Worm (Caenorhabditis elegans) whole organism, mixed stage, embryonic: Measurements from ENCODE around the gene C30H6.8.

Experiments
- M03D4.4 ChIP-seq: sonication (generic microtip); optimal IDR thresholded peaks from 2 replicates; lab custom pipeline; 2017; ENCODE audit warnings: mild to moderate bottlenecking, missing genetic modification characterization, missing compliant biosample characterization
- bed-3 ChIP-seq: fragments of 200-800 bp; sonication (Bioruptor generic); optimal IDR thresholded peaks from 3 replicates; lab custom pipeline; 2018; ENCODE audit warnings: mild to moderate bottlenecking, missing genetic modification characterization, moderate library complexity, missing compliant biosample characterization
- ceh-39 ChIP-seq: fragments of 150-350 bp; optimal IDR thresholded peaks from 2 replicates; lab custom pipeline; 2014; ENCODE audit warnings: missing biosample characterization, missing genetic modification characterization
- ceh-43 ChIP-seq: fragments of 200-800 bp; sonication (Bioruptor generic); optimal IDR thresholded peaks from 2 replicates; lab custom pipeline; 2018; ENCODE audit warnings: mild to moderate bottlenecking, missing genetic modification characterization, moderate library complexity, missing compliant biosample characterization
- ceh-83 ChIP-seq: fragments of 200-800 bp; sonication (Bioruptor generic); optimal IDR thresholded peaks from 2 replicates; lab custom pipeline; 2018; ENCODE audit warnings: mild to moderate bottlenecking, missing genetic modification characterization, missing compliant biosample characterization
- drap-1 ChIP-seq: fragments of 200-800 bp; sonication (Bioruptor generic); optimal IDR thresholded peaks from 3 replicates; lab custom pipeline; 2018; ENCODE audit warnings: mild to moderate bottlenecking, missing genetic modification characterization, missing compliant biosample characterization
- elt-1 ChIP-seq: sonication (generic microtip); optimal IDR thresholded peaks from 2 replicates; lab custom pipeline; 2017; ENCODE audit warnings: missing genetic modification characterization, mild to moderate bottlenecking, missing compliant biosample characterization, antibody characterized with exemption, moderate library complexity, borderline replicate concordance; ENCODE audit not compliant: insufficient read depth
- flh-1 ChIP-seq: fragments of 200-800 bp; sonication (Bioruptor generic); optimal IDR thresholded peaks from 2 replicates; lab custom pipeline; 2018; ENCODE audit warnings: mild to moderate bottlenecking, missing genetic modification characterization, moderate library complexity, missing compliant biosample characterization
- ham-2 ChIP-seq: fragments of 200-800 bp; sonication (Bioruptor generic); optimal IDR thresholded peaks from 2 replicates; lab custom pipeline; 2018; ENCODE audit warnings: mild to moderate bottlenecking, missing genetic modification characterization, missing compliant biosample characterization
- lin-13 ChIP-seq: fragments of 150-350 bp; optimal IDR thresholded peaks from 2 replicates; lab custom pipeline; 2014; ENCODE audit warnings: missing biosample characterization, missing genetic modification characterization
- lsy-2 ChIP-seq: fragments of 150-350 bp; optimal IDR thresholded peaks from 2 replicates; lab custom pipeline; 2014; ENCODE audit warnings: missing biosample characterization, missing genetic modification characterization
- mab-5 ChIP-seq: fragments of 150-350 bp; optimal IDR thresholded peaks from 2 replicates; lab custom pipeline; 2014; ENCODE audit warnings: missing biosample characterization, missing genetic modification characterization
- mep-1 ChIP-seq: fragments of 150-350 bp; optimal IDR thresholded peaks from 2 replicates; lab custom pipeline; 2017; ENCODE audit warnings: missing biosample characterization, missing genetic modification reagents, missing genetic modification characterization, inconsistent platforms
- nhr-12 ChIP-seq: fragments of 150-350 bp; optimal IDR thresholded peaks from 2 replicates; lab custom pipeline; 2014; ENCODE audit warnings: missing biosample characterization, missing genetic modification characterization
- nhr-2 ChIP-seq: fragments of 150-350 bp; optimal IDR thresholded peaks from 2 replicates; lab custom pipeline; 2014; ENCODE audit warnings: missing biosample characterization, missing genetic modification characterization
- nhr-237 ChIP-seq: fragments of 150-350 bp; optimal IDR thresholded peaks from 2 replicates; lab custom pipeline; 2014; ENCODE audit warnings: missing biosample characterization, missing genetic modification characterization
- nhr-28 ChIP-seq: fragments of 150-350 bp; optimal IDR thresholded peaks from 2 replicates; lab custom pipeline; 2014; ENCODE audit warnings: missing biosample characterization, missing genetic modification characterization
- nhr-76 ChIP-seq: sonication (generic microtip); optimal IDR thresholded peaks from 2 replicates; lab custom pipeline; 2017; ENCODE audit warnings: missing biosample characterization, missing genetic modification characterization
- pha-4 ChIP-seq: fragments of 150-350 bp; optimal IDR thresholded peaks from 2 replicates; lab custom pipeline; 2018; ENCODE audit warnings: missing biosample characterization, missing genetic modification reagents, missing genetic modification characterization
- sem-2 ChIP-seq: fragments of 200-800 bp; sonication (Bioruptor generic); optimal IDR thresholded peaks from 2 replicates; lab custom pipeline; 2018; ENCODE audit warnings: mild to moderate bottlenecking, missing genetic modification characterization, missing compliant biosample characterization
- snpc-4 ChIP-seq: fragments of 150-350 bp; optimal IDR thresholded peaks from 2 replicates; lab custom pipeline; 2014; ENCODE audit warnings: missing biosample characterization, missing genetic modification characterization
- sptf-1 ChIP-seq: sonication (generic microtip); optimal IDR thresholded peaks from 2 replicates; lab custom pipeline; 2017; ENCODE audit warnings: mild to moderate bottlenecking, missing genetic modification characterization, moderate library complexity, missing compliant biosample characterization
- tbx-8 ChIP-seq: fragments of 200-800 bp; sonication (Bioruptor generic); optimal IDR thresholded peaks from 2 replicates; lab custom pipeline; 2018; ENCODE audit warnings: mild to moderate bottlenecking, missing genetic modification characterization, moderate library complexity, missing compliant biosample characterization
- unc-120 ChIP-seq: sonication (generic microtip); optimal IDR thresholded peaks from 2 replicates; lab custom pipeline; 2017; ENCODE audit warnings: missing genetic modification characterization, missing compliant biosample characterization; ENCODE audit not compliant: poor library complexity, severe bottlenecking
- unc-62 ChIP-seq: fragments of 150-350 bp; optimal IDR thresholded peaks from 2 replicates; lab custom pipeline; 2014; ENCODE audit warnings: missing biosample characterization, missing genetic modification reagents, missing genetic modification characterization
- zip-8 ChIP-seq: fragments of 150-350 bp; optimal IDR thresholded peaks from 2 replicates; lab custom pipeline; 2014; ENCODE audit warnings: missing biosample characterization, missing genetic modification characterization

Gene C30H6.8

DNA sequence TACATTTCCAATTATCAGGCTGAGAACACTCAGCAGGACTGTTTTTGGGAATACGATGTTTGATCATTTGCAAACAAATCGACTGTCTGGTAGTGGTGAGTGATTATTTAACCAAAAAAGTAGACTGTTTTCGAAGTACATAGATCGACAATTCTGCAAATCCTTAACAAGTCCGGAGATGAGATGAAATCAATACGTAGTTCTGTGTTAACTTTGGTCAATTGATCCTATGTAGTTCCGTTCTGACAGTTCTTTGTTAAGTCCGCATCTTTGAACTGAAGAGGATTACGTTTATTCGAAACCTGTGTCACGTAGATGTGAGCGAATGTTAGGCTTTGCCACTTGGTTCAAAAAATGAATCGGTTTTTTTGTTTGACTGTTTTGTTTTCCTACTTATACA, 30.5 kb upstream of the C30H6.8 start, which contains the start of gene clec-199:
Gene clec-199 (plus strand): TSS at position 301 of the 400 bp plus-strand sequence.
- TF ChIP-seq ceh-39 (tag; lab: Kevin White, UChicago) (no peak), pha-4 (no peak), nhr-76 (tag; lab: Kevin White, UChicago) (no peak), ceh-83 (GFP tag; lab: Kevin White, UChicago) (no peak), nhr-12 (tag; lab: Kevin White, UChicago) (no peak), ham-2 (GFP tag; lab: Kevin White, UChicago) (no peak)

DNA sequence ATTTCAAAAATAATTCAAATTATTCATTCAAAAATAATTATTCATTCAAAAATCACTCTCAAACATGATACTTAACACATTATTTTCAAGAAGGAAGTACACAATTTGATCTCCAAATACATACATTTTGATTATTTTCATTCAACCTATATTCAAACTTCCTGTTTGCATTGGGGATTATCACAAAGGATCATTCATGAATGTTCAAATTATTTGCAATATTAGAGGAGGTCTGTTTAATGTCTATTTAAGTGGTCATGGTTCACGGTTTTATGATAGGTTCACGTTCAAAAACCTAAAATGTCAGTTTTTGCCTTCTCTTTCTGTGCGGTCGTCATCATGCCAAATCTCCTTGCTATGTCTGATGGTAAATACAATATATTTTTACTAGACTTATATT, 21.0 kb upstream of the C30H6.8 start, which contains the start of gene clec-202:
Gene clec-202 (plus strand): TSS at position 301 of the 400 bp plus-strand sequence.
- TF ChIP-seq zip-8 (tag; lab: Kevin White, UChicago) (no peak), unc-120 (no peak), nhr-28 (tag; lab: Kevin White, UChicago) (no peak), pha-4 (no peak), unc-62 (GFP tag; lab: Kevin White, UChicago) (no peak), ceh-43 (GFP tag; lab: Kevin White, UChicago) (no peak), nhr-12 (tag; lab: Kevin White, UChicago) (no peak), sptf-1 (tag; lab: Kevin White, UChicago) (no peak), bed-3 (GFP tag; lab: Kevin White, UChicago) (no peak), ham-2 (GFP tag; lab: Kevin White, UChicago) (no peak)

DNA sequence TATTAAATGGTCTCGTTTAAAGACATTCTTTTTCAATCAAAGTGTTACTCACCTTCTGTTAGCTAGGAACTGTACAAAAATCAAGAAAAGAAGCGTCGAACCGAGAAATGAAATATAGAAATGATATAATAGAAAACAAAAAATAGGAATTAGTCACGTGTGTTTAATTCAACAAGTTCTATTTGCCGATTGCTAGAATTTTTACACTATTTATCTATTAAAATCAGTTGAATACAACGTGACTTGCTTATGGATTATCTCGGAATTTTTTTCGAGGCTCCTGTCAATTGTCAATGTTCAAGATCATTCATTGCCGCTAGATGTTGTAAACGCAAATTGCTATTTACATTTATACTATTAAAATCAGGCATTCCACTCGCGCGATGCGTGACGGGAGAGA, 14.8 kb upstream of the C30H6.8 start, which contains the start of gene zipt-17:
Gene zipt-17 (minus strand): TSS at position 101 of the 400 bp plus-strand sequence.
- no peak for TF ChIP-seq M03D4.4
- TF ChIP-seq mab-5 (tag; lab: Kevin White, UChicago), result no peak
- no peak for TF ChIP-seq snpc-4
- no peak for TF ChIP-seq elt-1 (tag; lab: Kevin White, UChicago)
- TF ChIP-seq mep-1 (tag; lab: Kevin White, UChicago), result no peak
- TF ChIP-seq lsy-2 (tag; lab: Kevin White, UChicago), result no peak
- no peak for TF ChIP-seq sem-2
- TF ChIP-seq nhr-76 (tag; lab: Kevin White, UChicago), result no peak

DNA sequence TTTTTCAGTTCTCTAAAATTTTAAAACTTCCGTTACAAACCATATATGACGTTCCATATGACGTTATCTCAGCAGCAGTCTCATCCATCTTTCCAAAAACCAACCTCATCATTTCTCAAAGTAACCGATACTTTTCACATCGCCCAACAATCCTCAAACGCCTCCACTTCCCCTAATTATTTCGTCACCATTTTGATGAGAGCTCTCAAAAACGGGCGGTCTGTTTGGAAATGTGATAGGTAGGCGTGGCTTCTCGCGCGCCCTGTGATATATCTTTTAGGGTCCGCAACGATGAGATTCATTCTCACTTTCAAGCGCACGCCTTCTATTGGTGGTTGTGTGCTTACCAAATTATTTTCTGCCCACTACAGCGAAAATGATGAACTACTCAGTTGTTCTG, 13.8 kb upstream of the C30H6.8 start, which contains the start of gene trh-1:
Gene trh-1 (plus strand): TSS at position 301 of the 400 bp plus-strand sequence.
- TF ChIP-seq tbx-8 (GFP tag; lab: Kevin White, UChicago) (no peak), nhr-28 (tag; lab: Kevin White, UChicago) (no peak)

DNA sequence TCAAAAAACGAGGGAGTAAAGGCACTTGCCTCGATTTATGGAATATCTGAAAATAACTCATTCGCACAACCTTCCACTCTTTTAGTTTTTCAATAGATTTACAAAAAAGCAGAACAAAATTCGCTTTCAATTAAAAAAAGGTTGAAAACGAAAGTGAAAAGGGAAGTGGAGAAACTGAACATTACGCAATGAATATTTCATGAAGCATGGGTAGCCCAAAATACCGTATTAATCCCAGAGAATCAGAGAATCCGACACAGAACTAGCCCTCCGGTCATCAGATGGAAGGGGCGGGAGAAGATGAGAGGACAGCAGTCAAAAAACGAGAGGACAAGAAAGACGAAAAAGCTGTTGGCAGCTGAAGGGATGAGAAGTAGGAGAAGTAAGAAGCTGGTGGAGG, 10.7 kb upstream of the C30H6.8 start, which contains the start of gene C30H6.5:
Gene C30H6.5 (plus strand): TSS at position 301 of the 400 bp plus-strand sequence.
- TF ChIP-seq zip-8 (tag; lab: Kevin White, UChicago), result peak; percentile 7
- no peak for TF ChIP-seq tbx-8 (GFP tag; lab: Kevin White, UChicago)
- TF ChIP-seq, all 35 proteins: peak for 1

DNA sequence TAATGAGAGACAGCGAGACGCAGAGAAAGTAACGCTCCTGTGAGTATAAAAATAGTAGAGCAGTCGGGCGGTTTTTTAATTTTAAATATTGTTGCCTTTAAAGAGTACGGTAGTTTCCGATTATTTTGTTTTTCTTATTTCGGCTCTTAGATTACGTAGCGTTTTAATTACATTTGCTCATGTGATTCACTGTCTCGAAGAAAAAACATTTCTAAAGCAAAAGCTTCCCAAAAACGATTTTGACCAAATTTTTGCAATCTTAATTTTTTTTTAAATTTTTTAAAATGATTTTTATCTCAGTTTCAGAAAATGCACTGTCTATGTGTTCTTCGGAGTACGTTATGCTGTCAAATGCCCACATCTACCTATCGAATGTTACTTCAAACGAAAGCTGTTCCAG, 6.0 kb upstream of the C30H6.8 start, which contains the start of gene haf-1:
Gene haf-1 (plus strand): TSS at position 301 of the 400 bp plus-strand sequence.
- TF ChIP-seq sem-2 (no peak), drap-1 (GFP tag; lab: Kevin White, UChicago) (no peak), mep-1 (tag; lab: Kevin White, UChicago) (no peak), M03D4.4 (no peak), ham-2 (GFP tag; lab: Kevin White, UChicago) (no peak), zip-8 (tag; lab: Kevin White, UChicago) (no peak), lsy-2 (tag; lab: Kevin White, UChicago) (no peak), lin-13 (tag; lab: Kevin White, UChicago) (no peak), flh-1 (no peak), ceh-39 (tag; lab: Kevin White, UChicago) (no peak), unc-62 (GFP tag; lab: Kevin White, UChicago) (no peak), nhr-237 (tag; lab: Kevin White, UChicago) (no peak), nhr-76 (tag; lab: Kevin White, UChicago) (no peak), bed-3 (GFP tag; lab: Kevin White, UChicago) (no peak), elt-1 (tag; lab: Kevin White, UChicago) (no peak), nhr-2 (no peak)
